Fruit fly (Drosophila melanogaster) whole organism, embryonic: ENCODE results near the gene Usp30.
A peak's percentile ranks its signal among the peaks of the same experiment; 100 is the strongest.

Source experiments
- Atf-2 ChIP-seq: fragments of 200-800 bp; sonication (Bioruptor generic); optimal IDR thresholded peaks from 2 replicates; lab custom pipeline; 2016; ENCODE audit warnings: missing biosample characterization, missing genetic modification characterization
- C15 ChIP-seq: fragments of 200-800 bp; sonication (Bioruptor generic); IDR thresholded peaks from 3 replicates; pipeline ENCODE4 v1.3.6; 2022; ENCODE audit warnings: missing biosample characterization, missing genetic modification characterization
- CG10147 ChIP-seq: fragments of 200-800 bp; sonication (Bioruptor generic); optimal IDR thresholded peaks from 2 replicates; lab custom pipeline; 2019; ENCODE audit warnings: missing biosample characterization, mild to moderate bottlenecking, missing genetic modification characterization, moderate library complexity
- CG10267 ChIP-seq: fragments of 200-800 bp; sonication (Bioruptor generic); optimal IDR thresholded peaks from 2 replicates; lab custom pipeline; 2018; ENCODE audit warnings: missing biosample characterization, mild to moderate bottlenecking, missing genetic modification characterization, moderate library complexity
- CG10543 ChIP-seq: fragments of 200-800 bp; sonication (Bioruptor generic); optimal IDR thresholded peaks from 3 replicates; lab custom pipeline; 2017; ENCODE audit warnings: missing biosample characterization, mild to moderate bottlenecking, missing genetic modification characterization, moderate library complexity
- CG10979 ChIP-seq: fragments of 200-800 bp; sonication (Bioruptor generic); optimal IDR thresholded peaks from 2 replicates; lab custom pipeline; 2018; ENCODE audit warnings: missing biosample characterization, mild to moderate bottlenecking, missing genetic modification characterization, moderate library complexity
- CG11504 ChIP-seq: fragments of 200-800 bp; sonication (Bioruptor generic); optimal IDR thresholded peaks from 3 replicates; lab custom pipeline; 2019; ENCODE audit warnings: missing biosample characterization, mild to moderate bottlenecking, missing genetic modification characterization, moderate library complexity
- CG11560 ChIP-seq: fragments of 200-800 bp; sonication (Bioruptor generic); IDR thresholded peaks from 3 replicates; pipeline ENCODE4 v1.3.6; 2022; ENCODE audit warnings: missing biosample characterization, missing genetic modification characterization
- CG11723 ChIP-seq: fragments of 200-800 bp; sonication (Bioruptor generic); optimal IDR thresholded peaks from 2 replicates; lab custom pipeline; 2017; ENCODE audit warnings: missing biosample characterization, mild to moderate bottlenecking, missing genetic modification characterization
- CG13775 ChIP-seq: fragments of 200-800 bp; sonication (Bioruptor generic); optimal IDR thresholded peaks from 3 replicates; lab custom pipeline; 2017; ENCODE audit warnings: missing biosample characterization, mild to moderate bottlenecking, missing genetic modification characterization
- CG14667 ChIP-seq: fragments of 200-800 bp; sonication (Bioruptor generic); IDR thresholded peaks from 2 replicates; pipeline ENCODE4 v1.3.6; 2022; ENCODE audit warnings: missing biosample characterization, missing genetic modification characterization
- CG15601 ChIP-seq: fragments of 200-800 bp; sonication (Bioruptor generic); optimal IDR thresholded peaks from 3 replicates; lab custom pipeline; 2019; ENCODE audit warnings: missing biosample characterization, mild to moderate bottlenecking, missing genetic modification characterization, moderate library complexity
- CG17186 ChIP-seq: fragments of 200-800 bp; sonication (Bioruptor generic); optimal IDR thresholded peaks from 3 replicates; lab custom pipeline; 2017; ENCODE audit warnings: missing biosample characterization, missing genetic modification reagents, missing genetic modification characterization
- CG17612 ChIP-seq: fragments of 200-800 bp; sonication (Bioruptor generic); IDR thresholded peaks from 2 replicates; pipeline ENCODE4 v1.3.6; 2022; ENCODE audit warnings: missing biosample characterization, missing genetic modification characterization
- CG17829 ChIP-seq: fragments of 200-800 bp; optimal IDR thresholded peaks from 2 replicates; lab custom pipeline; 2019; ENCODE audit warnings: missing biosample characterization, mild to moderate bottlenecking, missing genetic modification characterization, moderate library complexity
- CG2712 ChIP-seq: fragments of 200-800 bp; optimal IDR thresholded peaks from 3 replicates; lab custom pipeline; 2019; ENCODE audit warnings: missing biosample characterization, mild to moderate bottlenecking, missing genetic modification characterization, moderate library complexity
- CG34376 ChIP-seq: fragments of 200-800 bp; sonication (Bioruptor generic); optimal IDR thresholded peaks from 2 replicates; lab custom pipeline; 2018; ENCODE audit warnings: missing biosample characterization, mild to moderate bottlenecking, missing genetic modification characterization
- CG6175 ChIP-seq: fragments of 200-800 bp; sonication (Bioruptor generic); IDR thresholded peaks from 3 replicates; pipeline ENCODE4 v1.3.6; 2022; ENCODE audit warnings: missing biosample characterization, missing genetic modification characterization
- CG6791 ChIP-seq: fragments of 200-800 bp; sonication (Bioruptor generic); IDR thresholded peaks from 3 replicates; pipeline ENCODE4 v1.3.6; 2022; ENCODE audit warnings: missing biosample characterization, missing genetic modification characterization; ENCODE audit not compliant: partially characterized antibody
- CG7271 ChIP-seq: fragments of 200-800 bp; sonication (Bioruptor generic); optimal IDR thresholded peaks from 2 replicates; lab custom pipeline; 2018; ENCODE audit warnings: missing biosample characterization, mild to moderate bottlenecking, missing genetic modification characterization, moderate library complexity
- CG7928 ChIP-seq: fragments of 200-800 bp; sonication (Bioruptor generic); optimal IDR thresholded peaks from 2 replicates; lab custom pipeline; 2017; ENCODE audit warnings: missing biosample characterization, mild to moderate bottlenecking, missing genetic modification characterization
- CG8281 ChIP-seq: fragments of 200-800 bp; sonication (Bioruptor generic); optimal IDR thresholded peaks from 2 replicates; lab custom pipeline; 2018; ENCODE audit warnings: missing biosample characterization, mild to moderate bottlenecking, missing genetic modification characterization, moderate library complexity
- CG8290 ChIP-seq, 3 experiments: fragments of 200-800 bp; sonication (Bioruptor generic); optimal IDR thresholded peaks; 2 replicates each; lab custom pipeline; 2016 to 2019; ENCODE audit warnings: missing biosample characterization in 3 of 3, missing genetic modification characterization in 3 of 3, mild to moderate bottlenecking in 2 of 3, moderate library complexity in 1 of 3
- CG9215 ChIP-seq: fragments of 200-800 bp; sonication (Bioruptor generic); IDR thresholded peaks from 2 replicates; pipeline ENCODE4 v1.3.6; 2022; ENCODE audit warnings: missing biosample characterization, missing genetic modification characterization
- Deaf1 ChIP-seq: fragments of 200-800 bp; optimal IDR thresholded peaks from 3 replicates; lab custom pipeline; 2019; ENCODE audit warnings: missing biosample characterization, mild to moderate bottlenecking, missing genetic modification characterization, moderate library complexity
- E2f1 ChIP-seq: fragments of 200-800 bp; sonication (Bioruptor generic); IDR thresholded peaks from 2 replicates; pipeline ENCODE4 v1.3.6; 2022; ENCODE audit warnings: missing biosample characterization, missing genetic modification characterization
- Hsf ChIP-seq: fragments of 200-800 bp; sonication (Bioruptor generic); optimal IDR thresholded peaks from 3 replicates; lab custom pipeline; 2016; ENCODE audit warnings: missing biosample characterization, missing genetic modification characterization
- NfI ChIP-seq: fragments of 200-800 bp; sonication (Bioruptor generic); optimal IDR thresholded peaks from 3 replicates; lab custom pipeline; 2018; ENCODE audit warnings: missing biosample characterization, mild to moderate bottlenecking, missing genetic modification characterization, moderate library complexity
- Ptx1 ChIP-seq: fragments of 200-800 bp; sonication (Bioruptor generic); IDR thresholded peaks from 2 replicates; pipeline ENCODE4 v1.3.6; 2022; ENCODE audit warnings: missing biosample characterization, missing genetic modification characterization
- Ravus ChIP-seq: fragments of 200-800 bp; sonication (Bioruptor generic); IDR thresholded peaks from 2 replicates; pipeline ENCODE4 v1.3.6; 2022; ENCODE audit warnings: missing biosample characterization, missing genetic modification characterization
- Trl ChIP-seq, 3 experiments: fragments of >200 bp in 2 of 3; fragments of 200-800 bp in 1 of 3; sonication (Bioruptor generic) in 1 of 3; optimal IDR thresholded peaks; 2 replicates in 1 of 3; 3 replicates in 2 of 3; lab custom pipeline; 2016 to 2017; ENCODE audit warnings: missing biosample characterization in 1 of 3, missing genetic modification characterization in 1 of 3
- bsh ChIP-seq, 2 experiments: fragments of 200-800 bp; sonication (Bioruptor generic); optimal IDR thresholded peaks; 2 replicates each; lab custom pipeline; 2017 to 2018; ENCODE audit warnings: mild to moderate bottlenecking in 2 of 2, missing biosample characterization in 2 of 2, missing genetic modification characterization in 2 of 2, moderate library complexity in 1 of 2
- caup ChIP-seq: fragments of 200-800 bp; sonication (Bioruptor generic); optimal IDR thresholded peaks from 3 replicates; lab custom pipeline; 2017; ENCODE audit warnings: missing biosample characterization, mild to moderate bottlenecking, missing genetic modification characterization, moderate library complexity; ENCODE audit not compliant: severe bottlenecking
- corto ChIP-seq: fragments of 200-800 bp; sonication (Bioruptor generic); optimal IDR thresholded peaks from 2 replicates; lab custom pipeline; 2016; ENCODE audit warnings: missing biosample characterization, mild to moderate bottlenecking, missing genetic modification characterization, moderate library complexity
- da ChIP-seq: fragments of 200-800 bp; sonication (Bioruptor generic); optimal IDR thresholded peaks from 2 replicates; lab custom pipeline; 2016; ENCODE audit warnings: missing biosample characterization, missing genetic modification characterization
- dati ChIP-seq: fragments of 200-800 bp; sonication (Bioruptor generic); IDR thresholded peaks from 2 replicates; pipeline ENCODE4 v1.3.6; 2022; ENCODE audit warnings: missing biosample characterization, missing genetic modification characterization
- exex ChIP-seq: fragments of 200-800 bp; sonication (Bioruptor generic); optimal IDR thresholded peaks from 4 replicates; lab custom pipeline; 2018; ENCODE audit warnings: missing biosample characterization, mild to moderate bottlenecking, missing genetic modification characterization, moderate library complexity
- grn ChIP-seq: fragments of 200-800 bp; sonication (Bioruptor generic); optimal IDR thresholded peaks from 3 replicates; lab custom pipeline; 2017; ENCODE audit warnings: missing biosample characterization, missing genetic modification characterization
- kay ChIP-seq: fragments of 200-800 bp; sonication (Bioruptor generic); optimal IDR thresholded peaks from 2 replicates; lab custom pipeline; 2016; ENCODE audit warnings: missing biosample characterization, missing genetic modification characterization
- lab ChIP-seq: fragments of 200-800 bp; sonication (Bioruptor generic); optimal IDR thresholded peaks from 3 replicates; lab custom pipeline; 2017; ENCODE audit warnings: missing biosample characterization, missing genetic modification characterization, mild to moderate bottlenecking, moderate library complexity, missing genetic modification reagents
- lbe ChIP-seq: fragments of 200-800 bp; sonication (Bioruptor generic); optimal IDR thresholded peaks from 2 replicates; lab custom pipeline; 2016; ENCODE audit warnings: missing biosample characterization, mild to moderate bottlenecking, missing genetic modification characterization
- mirr ChIP-seq: fragments of 200-800 bp; sonication (Bioruptor generic); optimal IDR thresholded peaks from 3 replicates; lab custom pipeline; 2018; ENCODE audit warnings: missing biosample characterization, mild to moderate bottlenecking, missing genetic modification characterization
- nerfin-1 ChIP-seq: fragments of 200-800 bp; sonication (Bioruptor generic); optimal IDR thresholded peaks from 3 replicates; lab custom pipeline; 2019; ENCODE audit warnings: missing biosample characterization, mild to moderate bottlenecking, missing genetic modification characterization, moderate library complexity
- nom ChIP-seq: fragments of 200-800 bp; sonication (Bioruptor generic); optimal IDR thresholded peaks from 2 replicates; lab custom pipeline; 2017; ENCODE audit warnings: missing biosample characterization, missing genetic modification characterization, mild to moderate bottlenecking, moderate library complexity, missing genetic modification reagents
- sens ChIP-seq: fragments of 200-800 bp; sonication (Bioruptor generic); peaks from one replicate; lab custom pipeline; 2016; ENCODE audit warnings: missing biosample characterization, missing genetic modification characterization
- seq ChIP-seq: fragments of 200-800 bp; sonication (Bioruptor generic); IDR thresholded peaks from 2 replicates; pipeline ENCODE4 v1.3.6; 2022; ENCODE audit warnings: missing biosample characterization, missing genetic modification characterization
- stwl ChIP-seq: fragments of 200-800 bp; sonication (Bioruptor generic); optimal IDR thresholded peaks from 3 replicates; lab custom pipeline; 2018; ENCODE audit warnings: missing biosample characterization, mild to moderate bottlenecking, missing genetic modification characterization, moderate library complexity
- sug ChIP-seq: fragments of 200-800 bp; optimal IDR thresholded peaks from 2 replicates; lab custom pipeline; 2019; ENCODE audit warnings: missing biosample characterization, mild to moderate bottlenecking, missing genetic modification characterization, moderate library complexity
- trem ChIP-seq: fragments of 200-800 bp; optimal IDR thresholded peaks from 3 replicates; lab custom pipeline; 2019; ENCODE audit warnings: missing biosample characterization, mild to moderate bottlenecking, missing genetic modification characterization, moderate library complexity
- yki ChIP-seq: fragments of >200 bp; optimal IDR thresholded peaks from 3 replicates; lab custom pipeline; 2018

Gene Usp30

DNA sequence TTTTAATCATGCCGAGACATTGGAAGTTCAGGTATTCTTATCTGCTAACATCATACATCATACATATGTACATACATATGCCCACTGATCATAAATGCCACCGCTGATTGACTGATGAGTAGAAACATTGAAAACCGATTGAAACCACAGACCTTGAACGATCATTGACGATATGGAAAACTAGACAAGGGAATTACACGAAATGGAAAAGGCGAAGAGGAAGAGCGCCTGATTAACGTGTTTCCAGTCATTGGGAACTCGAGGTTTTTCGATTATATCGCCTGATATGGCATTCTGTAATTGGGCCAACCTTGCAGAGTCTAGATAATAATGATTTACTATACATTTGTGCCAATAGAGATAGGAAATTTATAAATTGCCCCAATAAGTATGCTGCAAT lies 5.3 kb upstream of the Usp30 start (continued):
- TF ChIP-seq CG14667 (GFP tag; lab: Robert Waterston, UW) = no peak
- no peak for TF ChIP-seq E2f1 (GFP tag; lab: Robert Waterston, UW)
- TF ChIP-seq yki = no peak
- no peak for TF ChIP-seq Ravus (GFP tag; lab: Robert Waterston, UW)
- no peak for TF ChIP-seq Hsf (GFP tag; lab: Kevin White, UChicago)
- no peak for TF ChIP-seq CG17612 (GFP tag; lab: Robert Waterston, UW)
- no peak for TF ChIP-seq CG8281
- no peak for TF ChIP-seq CG17186 (GFP tag; lab: Kevin White, UChicago)
- no peak for TF ChIP-seq bsh (GFP tag; optimal IDR thresholded peaks at IDR 0.05; lab: Kevin White, UChicago)
- no peak for TF ChIP-seq CG11504 (tag; lab: Kevin White, UChicago)
- TF ChIP-seq dati (GFP tag; lab: Robert Waterston, UW) = no peak
- no peak for TF ChIP-seq nom (GFP tag; lab: Kevin White, UChicago)
- TF ChIP-seq seq (GFP tag; lab: Robert Waterston, UW) = no peak
- TF ChIP-seq corto (GFP tag; lab: Kevin White, UChicago) = no peak
- no peak for TF ChIP-seq lbe
- TF ChIP-seq exex (tag; lab: Kevin White, UChicago) = peak; percentile 94
- TF ChIP-seq mirr (GFP tag; lab: Kevin White, UChicago) = peak; percentile 96
- no peak for TF ChIP-seq CG10543 (GFP tag; lab: Kevin White, UChicago)
- TF ChIP-seq CG6175 (GFP tag; lab: Robert Waterston, UW) = no peak
- no peak for TF ChIP-seq Trl (optimal IDR thresholded peaks at IDR 0.05; lab: Kevin White, UChicago)
- TF ChIP-seq Trl (GFP tag; optimal IDR thresholded peaks at IDR 0.05; lab: Kevin White, UChicago) = no peak
- TF ChIP-seq CG6791 (GFP tag; lab: Robert Waterston, UW) = no peak
- TF ChIP-seq trem (tag; lab: Kevin White, UChicago) = no peak
- peak; percentile 76 for TF ChIP-seq caup (GFP tag; lab: Kevin White, UChicago)
- no peak for TF ChIP-seq CG9215 (GFP tag; lab: Robert Waterston, UW)
- no peak for TF ChIP-seq CG2712 (tag; lab: Kevin White, UChicago)
- TF ChIP-seq Deaf1 = no peak
- TF ChIP-seq Ptx1 (GFP tag; lab: Robert Waterston, UW) = no peak
- no peak for TF ChIP-seq Atf-2 (GFP tag; lab: Kevin White, UChicago)
- no peak for TF ChIP-seq CG17829 (tag; lab: Kevin White, UChicago)
- TF ChIP-seq CG10147 (GFP tag; lab: Kevin White, UChicago) = no peak
- TF ChIP-seq sens (GFP tag; lab: Kevin White, UChicago) = peak; percentile 4
- TF ChIP-seq grn (GFP tag; lab: Kevin White, UChicago) = peak; percentile 65
- no peak for TF ChIP-seq CG11560 (tag; lab: Robert Waterston, UW)
- peak; percentile 83 for TF ChIP-seq lab
- TF ChIP-seq CG10267 = no peak
- no peak for TF ChIP-seq CG13775
- no peak for TF ChIP-seq da (GFP tag; lab: Kevin White, UChicago)
- no peak for TF ChIP-seq NfI (GFP tag; lab: Kevin White, UChicago)
- no peak for TF ChIP-seq sug (tag; lab: Kevin White, UChicago)
- TF ChIP-seq CG11723 (GFP tag; lab: Kevin White, UChicago) = no peak
- peak; percentile 30 for TF ChIP-seq CG15601
- no peak for TF ChIP-seq CG10979 (tag; lab: Kevin White, UChicago)
- TF ChIP-seq kay (GFP tag; lab: Kevin White, UChicago) = no peak
- peak; percentile 92 for TF ChIP-seq CG34376 (GFP tag; lab: Kevin White, UChicago)
- no peak for TF ChIP-seq CG7271
- no peak for TF ChIP-seq nerfin-1 (tag; lab: Kevin White, UChicago)
- TF ChIP-seq C15 (GFP tag; lab: Robert Waterston, UW) = no peak
- TF ChIP-seq CG7928 = no peak
- no peak for TF ChIP-seq stwl (tag; lab: Kevin White, UChicago)
- TF ChIP-seq CG8290 (GFP tag; optimal IDR thresholded peaks at IDR 0.05; lab: Kevin White, UChicago) = no peak
- TF ChIP-seq CG8290 (tag; optimal IDR thresholded peaks at IDR 0.05; lab: Kevin White, UChicago) = no peak
